Worm (Caenorhabditis elegans) whole organism, midembryonic: ENCODE measurements around the gene F23F12.12.

Source experiments
- cog-1 ChIP-seq: sonication (generic microtip); optimal IDR thresholded peaks from 2 replicates; lab custom pipeline; 2016; ENCODE audit warnings: missing genetic modification characterization, missing compliant biosample characterization
- flt-1 ChIP-seq: fragments of 200-800 bp; sonication (Bioruptor generic); IDR thresholded peaks from 2 replicates; pipeline ENCODE4 v1.3.6; 2022; ENCODE audit warnings: missing genetic modification characterization, missing compliant biosample characterization
- klf-2 ChIP-seq: fragments of 200-800 bp; sonication (Bioruptor generic); conservative IDR thresholded peaks from 2 replicates; pipeline ENCODE4 v1.3.6; 2022; ENCODE audit warnings: missing genetic modification reagents, missing genetic modification characterization, missing compliant biosample characterization
- med-1 ChIP-seq: sonication (generic microtip); optimal IDR thresholded peaks from 2 replicates; lab custom pipeline; 2017; ENCODE audit warnings: missing genetic modification characterization, mild to moderate bottlenecking, missing compliant biosample characterization, antibody characterized with exemption, missing genetic modification reagents; ENCODE audit not compliant: insufficient read depth
- ztf-29 ChIP-seq: fragments of 200-800 bp; sonication (Bioruptor generic); IDR thresholded peaks from 2 replicates; pipeline ENCODE4 v1.3.6; 2022; ENCODE audit warnings: missing genetic modification reagents, missing genetic modification characterization, missing compliant biosample characterization

DNA sequence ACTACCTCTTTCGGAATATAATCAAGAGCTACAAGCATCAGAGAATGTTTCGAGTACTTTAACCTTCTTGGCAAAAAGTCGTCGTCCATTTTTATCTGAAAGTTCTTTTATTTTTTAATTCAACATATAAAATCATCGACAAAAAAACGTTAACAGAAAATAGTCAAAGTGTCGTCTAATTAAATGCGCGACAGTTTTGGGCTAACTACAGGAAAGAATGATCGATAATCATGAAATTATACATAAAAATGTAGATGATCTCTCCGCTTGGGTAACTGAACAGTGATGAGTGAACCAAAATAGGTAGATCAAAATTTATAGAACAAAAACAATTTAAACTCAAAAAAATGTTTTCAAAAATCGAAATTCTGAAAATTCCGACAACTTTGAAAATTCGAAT, 50.6 kb downstream of the F23F12.12 start, which contains the start of gene C09E7.8:
- TF ChIP-seq klf-2 (GFP tag; lab: Robert Waterston, UW) (no peak), ztf-29 (GFP tag; lab: Robert Waterston, UW) (no peak), cog-1 (tag; lab: Kevin White, UChicago) (no peak), med-1 (no peak), flt-1 (GFP tag; lab: Robert Waterston, UW) (no peak)
